Worm (Caenorhabditis elegans): ENCODE results near the gene T08D2.5.
"Not testable (repeated sequence)": the region's sequence is repeated elsewhere in the genome, so short reads cannot be mapped to it uniquely, and the experiment has no call there.

T08D2.5 gene

ce11 chrX:146832-147231 lies 30.3 kb upstream of the T08D2.5 start (continued):
- TF ChIP-seq zip-4 (GFP tag; optimal IDR thresholded peaks at IDR 0.05): no peak
- no peak for TF ChIP-seq unc-30 (tag; optimal IDR thresholded peaks at IDR 0.05)
- TF ChIP-seq alr-1 (tag; optimal IDR thresholded peaks at IDR 0.05; ENCODE audit: borderline replicate concordance): no peak

- TF ChIP-seq nhr-11 (tag; optimal IDR thresholded peaks at IDR 0.05) (no peak), lin-35 (GFP tag; optimal IDR thresholded peaks at IDR 0.05) (no peak), dsc-1 (tag; optimal IDR thresholded peaks at IDR 0.05) (no peak), hpl-2 (GFP tag; optimal IDR thresholded peaks at IDR 0.05) (no peak), nhr-71 (tag; optimal IDR thresholded peaks at IDR 0.05) (no peak), mab-9 (GFP tag; IDR thresholded peaks at IDR 0.05) (no peak), zip-4 (GFP tag; optimal IDR thresholded peaks at IDR 0.05) (no peak), irx-1 (tag; optimal IDR thresholded peaks at IDR 0.05) (no peak), fkh-10 (GFP tag; optimal IDR thresholded peaks at IDR 0.05) (no peak), aha-1 (tag; optimal IDR thresholded peaks at IDR 0.05) (no peak), lir-3 (tag; optimal IDR thresholded peaks at IDR 0.05; ENCODE audit: poor library complexity) (no peak), elt-3 (tag; optimal IDR thresholded peaks at IDR 0.05) (no peak), lin-39 (tag; optimal IDR thresholded peaks at IDR 0.05) (no peak)
Observed at ce11 chrX:147824-148223, 29.4 kb upstream of the T08D2.5 start, which contains the start of gene Y73B3A.11. Y73B3A.11 (plus strand) TSS chrX:148124.

ce11 chrX:163034-163433 lies 14.1 kb upstream of the T08D2.5 start, which contains the start of gene tmed-12:
tmed-12 (minus strand) TSS chrX:163134.
- TF ChIP-seq nhr-20 (tag; optimal IDR thresholded peaks at IDR 0.05); mdl-1 (tag; optimal IDR thresholded peaks at IDR 0.05); Y116A8C.19 (tag; optimal IDR thresholded peaks at IDR 0.05; ENCODE audit: borderline replicate concordance): not testable (repeated sequence)

- TF ChIP-seq hpl-2 (GFP tag; optimal IDR thresholded peaks at IDR 0.05); ceh-90 (tag; optimal IDR thresholded peaks at IDR 0.05); ets-5 (GFP tag; IDR thresholded peaks at IDR 0.05): not testable (repeated sequence)
Observed at ce11 chrX:182119-182741, 5.1 kb downstream of the T08D2.5 start, which contains the start of the genes T08D2.6 and chkr-1. T08D2.6 (minus strand) TSS chrX:182169. chkr-1 (plus strand) TSS chrX:182691.

DNA sequence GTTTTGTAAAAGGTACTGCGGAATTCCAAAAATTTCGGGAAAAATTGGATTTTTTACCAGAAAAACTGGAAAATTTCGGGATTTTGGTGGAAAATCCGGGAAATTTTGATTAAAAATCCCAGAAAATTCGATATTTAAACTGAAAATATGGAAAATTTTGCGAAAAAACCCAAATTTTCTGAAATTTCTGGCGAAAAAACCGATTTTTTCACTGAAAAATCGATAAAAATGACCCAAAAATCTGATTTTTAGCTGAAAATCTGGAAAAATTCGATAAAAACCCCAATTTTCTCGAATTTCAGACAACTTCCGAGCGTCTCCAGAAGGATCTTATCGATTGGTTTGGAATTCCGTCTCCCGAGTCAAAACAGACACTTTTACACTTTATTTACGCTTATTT lies 15.4 kb downstream of the T08D2.5 start, which contains the start of gene T08D2.8:
Gene T08D2.8 (plus strand): TSS at position 301 of the 400 bp plus-strand sequence.
- TF ChIP-seq lin-39 (tag; optimal IDR thresholded peaks at IDR 0.05) (no peak), jun-1 (tag; optimal IDR thresholded peaks at IDR 0.05) (no peak), ceh-63 (GFP tag; optimal IDR thresholded peaks at IDR 0.05) (no peak), unc-98 (GFP tag; IDR thresholded peaks at IDR 0.05) (no peak), sox-4 (tag; optimal IDR thresholded peaks at IDR 0.05) (no peak), mef-2 (tag; optimal IDR thresholded peaks at IDR 0.05) (no peak), grh-1 (GFP tag; IDR thresholded peaks at IDR 0.05) (no peak), nhr-12 (tag; optimal IDR thresholded peaks at IDR 0.05) (no peak)

- TF ChIP-seq hlh-17 (GFP tag; optimal IDR thresholded peaks at IDR 0.05; ENCODE audit: borderline replicate concordance): no peak
- TF ChIP-seq C04F5.9 (tag; optimal IDR thresholded peaks at IDR 0.05): no peak
- no peak for TF ChIP-seq irx-1 (tag; optimal IDR thresholded peaks at IDR 0.05)
- TF ChIP-seq elt-3 (tag; optimal IDR thresholded peaks at IDR 0.05): no peak
- TF ChIP-seq lin-39 (tag; optimal IDR thresholded peaks at IDR 0.05): no peak
- TF ChIP-seq efl-1 (optimal IDR thresholded peaks at IDR 0.05): no peak
- TF ChIP-seq efl-1 (GFP tag; optimal IDR thresholded peaks at IDR 0.05 in 1 of 2): no peak
- TF ChIP-seq snu-23 (GFP tag; optimal IDR thresholded peaks at IDR 0.05): no peak
- TF ChIP-seq pqm-1 (tag; optimal IDR thresholded peaks at IDR 0.05): no peak
- no peak for TF ChIP-seq elt-2 (tag; optimal IDR thresholded peaks at IDR 0.05)
Observed at ce11 chrX:196403-196802, 19.2 kb downstream of the T08D2.5 start.
